Fruit fly (Drosophila melanogaster) whole organism, embryonic: ENCODE measurements around the gene fw.
A peak's percentile ranks its signal among the peaks of the same experiment; 100 is the strongest.

Experiments used
- ATbp ChIP-seq: fragments of 200-800 bp; sonication (Bioruptor generic); optimal IDR thresholded peaks from 2 replicates; lab custom pipeline; 2017; ENCODE audit warnings: missing biosample characterization, mild to moderate bottlenecking, missing genetic modification characterization, missing genetic modification reagents
- Antp ChIP-seq: fragments of 200-800 bp; sonication (Bioruptor generic); optimal IDR thresholded peaks from 3 replicates; lab custom pipeline; 2016; ENCODE audit warnings: missing biosample characterization, missing genetic modification characterization
- Awh ChIP-seq: fragments of 200-800 bp; sonication (Bioruptor generic); IDR thresholded peaks from 2 replicates; pipeline ENCODE4, ENCODE4 v1.3.6; 2022; ENCODE audit warnings: missing biosample characterization, missing genetic modification characterization
- CG10366 ChIP-seq: fragments of 200-800 bp; sonication (Bioruptor generic); IDR thresholded peaks from 2 replicates; pipeline ENCODE4 v1.3.6; 2022; ENCODE audit warnings: missing biosample characterization, missing genetic modification characterization
- CG11456 ChIP-seq: fragments of 200-800 bp; sonication (Bioruptor generic); IDR thresholded peaks from 3 replicates; pipeline ENCODE4 v1.3.6; 2022; ENCODE audit warnings: missing biosample characterization, missing genetic modification characterization
- CG11695 ChIP-seq: fragments of 200-800 bp; sonication (Bioruptor generic); IDR thresholded peaks from 3 replicates; pipeline ENCODE4 v1.3.6; 2022; ENCODE audit warnings: missing biosample characterization, missing genetic modification characterization
- CG12071 ChIP-seq: fragments of 200-800 bp; sonication (Bioruptor generic); optimal IDR thresholded peaks from 3 replicates; lab custom pipeline; 2018; ENCODE audit warnings: missing biosample characterization, mild to moderate bottlenecking, missing genetic modification characterization
- CG12219 ChIP-seq: fragments of 200-800 bp; sonication (Bioruptor generic); optimal IDR thresholded peaks from 3 replicates; lab custom pipeline; 2018; ENCODE audit warnings: missing biosample characterization, mild to moderate bottlenecking, missing genetic modification characterization
- CG14050 ChIP-seq: fragments of 200-800 bp; sonication (Bioruptor generic); IDR thresholded peaks from 3 replicates; pipeline ENCODE4 v1.3.6; 2022; ENCODE audit warnings: missing biosample characterization, missing genetic modification characterization
- CG14441 ChIP-seq: fragments of 200-800 bp; sonication (Bioruptor generic); IDR thresholded peaks from 2 replicates; pipeline ENCODE4 v1.3.6; 2022; ENCODE audit warnings: missing biosample characterization, missing genetic modification characterization
- CG1603 ChIP-seq: fragments of 200-800 bp; sonication (Bioruptor generic); optimal IDR thresholded peaks from 2 replicates; lab custom pipeline; 2019; ENCODE audit warnings: missing biosample characterization, mild to moderate bottlenecking, missing genetic modification characterization, moderate library complexity
- CG16815 ChIP-seq: fragments of 200-800 bp; sonication (Bioruptor generic); optimal IDR thresholded peaks from 3 replicates; lab custom pipeline; 2017; ENCODE audit warnings: missing biosample characterization, mild to moderate bottlenecking, missing genetic modification characterization
- CG18262 ChIP-seq: fragments of 200-800 bp; optimal IDR thresholded peaks from 3 replicates; lab custom pipeline; 2019; ENCODE audit warnings: missing biosample characterization, mild to moderate bottlenecking, missing genetic modification characterization, moderate library complexity
- CG2120 ChIP-seq: fragments of 200-800 bp; sonication (Bioruptor generic); optimal IDR thresholded peaks from 3 replicates; lab custom pipeline; 2016; ENCODE audit warnings: missing biosample characterization, missing genetic modification characterization
- CG34422 ChIP-seq: fragments of 200-800 bp; sonication (Bioruptor generic); IDR thresholded peaks from 3 replicates; pipeline ENCODE4 v1.3.6; 2022; ENCODE audit warnings: missing biosample characterization, missing genetic modification characterization
- CG4707 ChIP-seq: fragments of 200-800 bp; sonication (Bioruptor generic); optimal IDR thresholded peaks from 2 replicates; lab custom pipeline; 2018; ENCODE audit warnings: missing biosample characterization, mild to moderate bottlenecking, missing genetic modification characterization, moderate library complexity
- CG7372 ChIP-seq: fragments of 200-800 bp; sonication (Bioruptor generic); IDR thresholded peaks from 2 replicates; pipeline ENCODE4 v1.3.6; 2022; ENCODE audit warnings: missing biosample characterization, missing genetic modification characterization
- CHES-1-like ChIP-seq: fragments of 200-800 bp; sonication (Bioruptor generic); optimal IDR thresholded peaks from 2 replicates; lab custom pipeline; 2016; ENCODE audit warnings: missing biosample characterization, missing genetic modification characterization
- CrebB ChIP-seq: fragments of 200-800 bp; sonication (Bioruptor generic); optimal IDR thresholded peaks from 3 replicates; lab custom pipeline; 2018; ENCODE audit warnings: missing biosample characterization, mild to moderate bottlenecking, missing genetic modification characterization
- D19A ChIP-seq: fragments of 200-800 bp; optimal IDR thresholded peaks from 3 replicates; lab custom pipeline; 2019; ENCODE audit warnings: missing biosample characterization, mild to moderate bottlenecking, missing genetic modification characterization, moderate library complexity
- Drgx ChIP-seq: fragments of 200-800 bp; sonication (Bioruptor generic); IDR thresholded peaks from 2 replicates; pipeline ENCODE4 v1.3.6; 2022; ENCODE audit warnings: missing biosample characterization, missing genetic modification characterization
- Fer3 ChIP-seq: fragments of 200-800 bp; sonication (Bioruptor generic); optimal IDR thresholded peaks from 2 replicates; lab custom pipeline; 2018; ENCODE audit warnings: missing biosample characterization, mild to moderate bottlenecking, missing genetic modification characterization, moderate library complexity
- H2.0 ChIP-seq: fragments of 200-800 bp; sonication (Bioruptor generic); IDR thresholded peaks from 2 replicates; pipeline ENCODE4 v1.3.6; 2022; ENCODE audit warnings: missing biosample characterization, missing genetic modification characterization
- HLH3B ChIP-seq: fragments of 200-800 bp; sonication (Bioruptor generic); IDR thresholded peaks from 2 replicates; pipeline ENCODE4 v1.3.6; 2022; ENCODE audit warnings: missing biosample characterization, missing genetic modification characterization
- HLHmδ ChIP-seq: fragments of 200-800 bp; sonication (Bioruptor generic); optimal IDR thresholded peaks from 2 replicates; lab custom pipeline; 2018; ENCODE audit warnings: missing biosample characterization, mild to moderate bottlenecking, missing genetic modification characterization, moderate library complexity
- Hsf ChIP-seq: fragments of 200-800 bp; sonication (Bioruptor generic); optimal IDR thresholded peaks from 3 replicates; lab custom pipeline; 2016; ENCODE audit warnings: missing biosample characterization, missing genetic modification characterization
- NK7.1 ChIP-seq: fragments of 200-800 bp; sonication (Bioruptor generic); optimal IDR thresholded peaks from 3 replicates; lab custom pipeline; 2016; ENCODE audit warnings: missing biosample characterization, missing genetic modification characterization
- Optix ChIP-seq: fragments of 200-800 bp; sonication (Bioruptor generic); IDR thresholded peaks from 3 replicates; pipeline ENCODE4 v1.3.6; 2022; ENCODE audit warnings: missing biosample characterization, missing genetic modification characterization
- Trl ChIP-seq, 3 experiments: fragments of >200 bp in 2 of 3; fragments of 200-800 bp in 1 of 3; sonication (Bioruptor generic) in 1 of 3; optimal IDR thresholded peaks; 2 replicates in 1 of 3; 3 replicates in 2 of 3; lab custom pipeline; 2016 to 2017; ENCODE audit warnings: missing biosample characterization in 1 of 3, missing genetic modification characterization in 1 of 3
- ap ChIP-seq: fragments of 200-800 bp; sonication (Bioruptor generic); IDR thresholded peaks from 2 replicates; pipeline ENCODE4 v1.3.6; 2022; ENCODE audit warnings: missing biosample characterization, missing genetic modification characterization
- ara ChIP-seq: fragments of 200-800 bp; sonication (Bioruptor generic); IDR thresholded peaks from 2 replicates; pipeline ENCODE4 v1.3.6; 2022; ENCODE audit warnings: missing biosample characterization, missing genetic modification characterization
- bab2 ChIP-seq: fragments of 200-800 bp; sonication (Bioruptor generic); optimal IDR thresholded peaks from 2 replicates; lab custom pipeline; 2016; ENCODE audit warnings: missing biosample characterization, missing genetic modification characterization
- btn ChIP-seq: fragments of 200-800 bp; sonication (Bioruptor generic); optimal IDR thresholded peaks from 2 replicates; lab custom pipeline; 2016; ENCODE audit warnings: missing biosample characterization, missing genetic modification characterization
- chn ChIP-seq: fragments of 200-800 bp; sonication (Bioruptor generic); optimal IDR thresholded peaks from 2 replicates; lab custom pipeline; 2016; ENCODE audit warnings: missing biosample characterization, missing genetic modification characterization
- ci ChIP-seq: fragments of 200-800 bp; sonication (Bioruptor generic); IDR thresholded peaks from 3 replicates; pipeline ENCODE4 v1.3.6; 2022; ENCODE audit warnings: missing biosample characterization, missing genetic modification characterization
- gem ChIP-seq: fragments of 200-800 bp; sonication (Bioruptor generic); optimal IDR thresholded peaks from 2 replicates; lab custom pipeline; 2019; ENCODE audit warnings: missing biosample characterization, mild to moderate bottlenecking, missing genetic modification characterization, moderate library complexity
- jigr1 ChIP-seq: fragments of 200-800 bp; sonication (Bioruptor generic); IDR thresholded peaks from 3 replicates; pipeline ENCODE4 v1.3.6; 2022; ENCODE audit warnings: missing biosample characterization, missing genetic modification characterization
- ken ChIP-seq: fragments of 200-800 bp; sonication (Bioruptor generic); IDR thresholded peaks from 3 replicates; pipeline ENCODE4 v1.3.6; 2022; ENCODE audit warnings: missing biosample characterization, missing genetic modification characterization
- lmd ChIP-seq: fragments of 200-800 bp; sonication (Bioruptor generic); IDR thresholded peaks from 2 replicates; pipeline ENCODE4 v1.3.6; 2022; ENCODE audit warnings: missing biosample characterization, missing genetic modification characterization
- mam ChIP-seq: fragments of 200-800 bp; sonication (Bioruptor generic); optimal IDR thresholded peaks from 3 replicates; lab custom pipeline; 2016; ENCODE audit warnings: missing biosample characterization, missing genetic modification characterization
- otp ChIP-seq: fragments of 200-800 bp; sonication (Bioruptor generic); IDR thresholded peaks from 3 replicates; pipeline ENCODE4, ENCODE4 v1.3.6; 2022; ENCODE audit warnings: missing biosample characterization, missing genetic modification characterization
- peb ChIP-seq: fragments of 200-800 bp; sonication (Bioruptor generic); IDR thresholded peaks from 2 replicates; pipeline ENCODE4 v1.3.6; 2022; ENCODE audit warnings: missing biosample characterization, missing genetic modification characterization
- stc ChIP-seq: fragments of 200-800 bp; sonication (Bioruptor generic); IDR thresholded peaks from 2 replicates; pipeline ENCODE4 v1.3.6; 2022; ENCODE audit warnings: missing biosample characterization, missing genetic modification characterization
- tna ChIP-seq: fragments of 200-800 bp; sonication (Bioruptor generic); IDR thresholded peaks from 2 replicates; pipeline ENCODE4 v1.3.6; 2022; ENCODE audit warnings: missing biosample characterization, missing genetic modification characterization; ENCODE audit not compliant: partially characterized antibody
- unpg ChIP-seq: fragments of 200-800 bp; sonication (Bioruptor generic); optimal IDR thresholded peaks from 3 replicates; lab custom pipeline; 2018; ENCODE audit warnings: missing biosample characterization, mild to moderate bottlenecking, missing genetic modification characterization, moderate library complexity
- vvl ChIP-seq: fragments of 200-800 bp; sonication (Bioruptor generic); IDR thresholded peaks from 2 replicates; pipeline ENCODE4 v1.3.6; 2022; ENCODE audit warnings: missing biosample characterization, missing genetic modification characterization
- wor ChIP-seq: fragments of 200-800 bp; sonication (Bioruptor generic); IDR thresholded peaks from 2 replicates; pipeline ENCODE4 v1.3.6; 2022; ENCODE audit warnings: missing biosample characterization, missing genetic modification characterization
- zfh2 ChIP-seq: fragments of 200-800 bp; sonication (Bioruptor generic); optimal IDR thresholded peaks from 2 replicates; lab custom pipeline; 2016; ENCODE audit warnings: missing biosample characterization, missing genetic modification characterization

Gene fw

DNA sequence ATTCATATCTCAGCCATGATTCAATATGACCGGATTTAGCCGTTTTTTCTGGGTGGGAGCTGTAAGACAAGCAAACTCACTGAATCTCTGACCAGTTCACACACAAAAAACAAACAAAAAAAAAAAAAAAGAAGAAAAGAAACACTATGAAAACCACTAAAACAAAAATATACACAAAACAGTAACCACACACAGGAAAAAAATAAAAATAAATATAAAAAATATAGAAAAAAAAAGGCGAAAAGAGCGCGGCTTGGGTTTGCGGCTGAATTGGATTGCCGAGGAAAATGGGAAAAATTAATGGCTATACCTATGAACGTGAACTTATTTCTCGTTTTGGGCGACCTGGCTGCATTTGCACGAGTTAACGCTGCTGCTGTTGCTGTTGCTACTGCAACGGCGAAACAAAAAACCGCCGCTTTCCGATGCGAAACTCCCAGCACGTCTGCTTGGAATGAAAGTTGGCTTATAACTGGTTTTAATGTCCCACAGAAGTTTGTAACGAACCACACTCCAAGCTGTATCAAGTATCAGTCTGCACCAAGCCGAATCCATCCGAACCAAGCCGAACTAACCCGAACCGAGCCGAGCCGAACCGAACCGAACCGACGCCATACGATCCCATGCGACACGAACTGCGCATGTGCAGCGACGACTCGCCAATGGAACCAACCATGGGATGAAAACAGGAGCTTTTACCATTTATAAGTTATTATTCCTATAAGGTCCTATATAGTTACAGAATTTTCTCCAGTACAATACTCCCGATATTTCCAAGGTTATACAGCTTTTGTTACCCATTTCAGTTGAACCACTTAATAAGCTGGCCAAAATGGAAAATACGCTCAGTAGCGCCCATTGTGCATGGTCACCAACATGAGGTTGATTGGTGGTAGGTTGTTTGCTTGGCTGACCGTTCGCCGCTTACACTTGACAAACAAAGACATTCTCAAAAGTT, at the start of gene fw:
TSS of gene fw (minus strand) at position 478 of the 958 bp plus-strand sequence.
- TF ChIP-seq CG10366: peak; percentile 31; the same call in 1 of the 2 replicates
- peak; percentile 2 for TF ChIP-seq CG16815 (GFP tag; lab: Kevin White, UChicago)
- no peak for TF ChIP-seq CrebB
- 0 out of 3 replicates have a peak, but pooled peaks have one; percentile 31 for TF ChIP-seq ken (GFP tag; lab: Robert Waterston, UW)
- 0 out of 2 replicates have a peak, but pooled peaks have one; percentile 38 for TF ChIP-seq peb (GFP tag; lab: Robert Waterston, UW)
- peak; percentile 83 for TF ChIP-seq Drgx (GFP tag; lab: Robert Waterston, UW)
- TF ChIP-seq Trl (optimal IDR thresholded peaks at IDR 0.05; lab: Kevin White, UChicago): no peak
- TF ChIP-seq Trl (GFP tag; optimal IDR thresholded peaks at IDR 0.05; lab: Kevin White, UChicago): peak; percentile 21
- TF ChIP-seq CG14441: peak; percentile 60
- TF ChIP-seq D19A (tag; lab: Kevin White, UChicago): peak; percentile 2
- TF ChIP-seq NK7.1 (GFP tag; lab: Kevin White, UChicago): peak; percentile 23
- TF ChIP-seq Hsf: peak; percentile 28
- 0 out of 2 replicates have a peak, but pooled peaks have one; percentile 14 for TF ChIP-seq stc (GFP tag; lab: Robert Waterston, UW)
- TF ChIP-seq Awh (GFP tag; lab: Robert Waterston, UW): peak; percentile 20; the same call in 1 of the 2 replicates
- peak; percentile 32 for TF ChIP-seq Fer3 (tag; lab: Kevin White, UChicago)
- no peak for TF ChIP-seq btn (GFP tag; lab: Kevin White, UChicago)
- TF ChIP-seq HLH3B: peak; percentile 62; the same call in 1 of the 2 replicates
- TF ChIP-seq tna (GFP tag; lab: Robert Waterston, UW): no peak
- TF ChIP-seq HLHmδ (GFP tag; lab: Kevin White, UChicago): no peak
- peak; percentile 18; the same call in 1 of the 2 replicates for TF ChIP-seq lmd (GFP tag; lab: Robert Waterston, UW)
- TF ChIP-seq ap (GFP tag; lab: Robert Waterston, UW): 0 out of 2 replicates have a peak, but pooled peaks have one; percentile 23
- peak; percentile 20 for TF ChIP-seq mam (GFP tag; lab: Kevin White, UChicago)
- peak; percentile 61; the same call in 1 of the 2 replicates for TF ChIP-seq ara
- 0 out of 3 replicates have a peak, but pooled peaks have one; percentile 26 for TF ChIP-seq jigr1
- peak; percentile 54; the same call in 1 of the 3 replicates for TF ChIP-seq Optix (GFP tag; lab: Robert Waterston, UW)
- no peak for TF ChIP-seq CG18262 (tag; lab: Kevin White, UChicago)
- TF ChIP-seq CG4707 (GFP tag; lab: Kevin White, UChicago): peak; percentile 92
- peak; percentile 46 for TF ChIP-seq ATbp (GFP tag; lab: Kevin White, UChicago)
- TF ChIP-seq CG2120 (GFP tag; lab: Kevin White, UChicago): peak; percentile 35
- no peak for TF ChIP-seq CHES-1-like (GFP tag; lab: Kevin White, UChicago)
- TF ChIP-seq wor (GFP tag; lab: Robert Waterston, UW): 0 out of 2 replicates have a peak, but pooled peaks have one; percentile 18
- TF ChIP-seq H2.0 (GFP tag; lab: Robert Waterston, UW): peak; percentile 46
- peak; percentile 15 for TF ChIP-seq bab2 (GFP tag; lab: Kevin White, UChicago)
- no peak for TF ChIP-seq chn (GFP tag; lab: Kevin White, UChicago)
- TF ChIP-seq CG34422 (GFP tag; lab: Robert Waterston, UW): 0 out of 3 replicates have a peak, but pooled peaks have one; percentile 26
- TF ChIP-seq CG1603 (tag; lab: Kevin White, UChicago): peak; percentile 73
- peak; percentile 50 for TF ChIP-seq gem (tag; lab: Kevin White, UChicago)
- TF ChIP-seq CG12219: peak; percentile 17
- TF ChIP-seq CG7372 (GFP tag; lab: Robert Waterston, UW): no peak
- no peak for TF ChIP-seq CG11456 (GFP tag; lab: Robert Waterston, UW)
- peak; percentile 12 for TF ChIP-seq CG12071 (GFP tag; lab: Kevin White, UChicago)
- peak; percentile 65; the same call in 1 of the 2 replicates for TF ChIP-seq vvl
- TF ChIP-seq zfh2 (GFP tag; lab: Kevin White, UChicago): peak; percentile 19
- peak; percentile 63 for TF ChIP-seq unpg
- 0 out of 3 replicates have a peak, but pooled peaks have one; percentile 43 for TF ChIP-seq CG11695 (GFP tag; lab: Robert Waterston, UW)
- 0 out of 3 replicates have a peak, but pooled peaks have one; percentile 13 for TF ChIP-seq otp (GFP tag; lab: Robert Waterston, UW)
- TF ChIP-seq CG14050 (GFP tag; lab: Robert Waterston, UW): 0 out of 3 replicates have a peak, but pooled peaks have one; percentile 24
- peak; percentile 29; the same call in 2 of the 3 replicates for TF ChIP-seq ci
- peak; percentile 36 for TF ChIP-seq Antp
